Fruit fly (Drosophila melanogaster) whole organism, embryonic: ENCODE measurements around the gene fru.
A peak's percentile ranks its signal among the peaks of the same experiment; 100 is the strongest.

Experiments used
- Antp ChIP-seq: fragments of 200-800 bp; sonication (Bioruptor generic); optimal IDR thresholded peaks from 3 replicates; lab custom pipeline; 2016; ENCODE audit warnings: missing biosample characterization, missing genetic modification characterization
- Atf6 ChIP-seq: fragments of 200-800 bp; sonication (Bioruptor generic); IDR thresholded peaks from 2 replicates; pipeline ENCODE4 v1.3.6; 2022; ENCODE audit warnings: missing biosample characterization, missing genetic modification characterization
- Awh ChIP-seq: fragments of 200-800 bp; sonication (Bioruptor generic); IDR thresholded peaks from 2 replicates; pipeline ENCODE4, ENCODE4 v1.3.6; 2022; ENCODE audit warnings: missing biosample characterization, missing genetic modification characterization
- BtbVII ChIP-seq: fragments of 200-800 bp; sonication (Bioruptor generic); optimal IDR thresholded peaks from 3 replicates; lab custom pipeline; 2017; ENCODE audit warnings: missing biosample characterization, mild to moderate bottlenecking, missing genetic modification characterization
- CG10267 ChIP-seq: fragments of 200-800 bp; sonication (Bioruptor generic); optimal IDR thresholded peaks from 2 replicates; lab custom pipeline; 2018; ENCODE audit warnings: missing biosample characterization, mild to moderate bottlenecking, missing genetic modification characterization, moderate library complexity
- CG14710 ChIP-seq: fragments of 200-800 bp; sonication (Bioruptor generic); optimal IDR thresholded peaks from 3 replicates; lab custom pipeline; 2019; ENCODE audit warnings: missing biosample characterization, mild to moderate bottlenecking, missing genetic modification characterization, moderate library complexity
- CG15696 ChIP-seq: fragments of 200-800 bp; sonication (Bioruptor generic); optimal IDR thresholded peaks from 2 replicates; lab custom pipeline; 2019; ENCODE audit warnings: missing biosample characterization, mild to moderate bottlenecking, missing genetic modification characterization, moderate library complexity
- CG16779 ChIP-seq: fragments of 200-800 bp; sonication (Bioruptor generic); IDR thresholded peaks from 2 replicates; pipeline ENCODE4 v1.3.6; 2022; ENCODE audit warnings: missing biosample characterization, missing genetic modification characterization
- CG17359 ChIP-seq: fragments of 200-800 bp; sonication (Bioruptor generic); optimal IDR thresholded peaks from 3 replicates; lab custom pipeline; 2018; ENCODE audit warnings: missing biosample characterization, mild to moderate bottlenecking, missing genetic modification characterization, moderate library complexity
- CG17829 ChIP-seq: fragments of 200-800 bp; optimal IDR thresholded peaks from 2 replicates; lab custom pipeline; 2019; ENCODE audit warnings: missing biosample characterization, mild to moderate bottlenecking, missing genetic modification characterization, moderate library complexity
- CG17912 ChIP-seq: fragments of 200-800 bp; sonication (Bioruptor generic); optimal IDR thresholded peaks from 2 replicates; lab custom pipeline; 2018; ENCODE audit warnings: missing biosample characterization, mild to moderate bottlenecking, missing genetic modification characterization
- CG2116 ChIP-seq: fragments of 200-800 bp; sonication (Bioruptor generic); optimal IDR thresholded peaks from 3 replicates; lab custom pipeline; 2018; ENCODE audit warnings: missing biosample characterization, mild to moderate bottlenecking, missing genetic modification characterization
- CG2889 ChIP-seq: fragments of 200-800 bp; sonication (Bioruptor generic); IDR thresholded peaks from 3 replicates; pipeline ENCODE4 v1.3.6; 2022; ENCODE audit warnings: missing biosample characterization, missing genetic modification characterization
- CG5245 ChIP-seq: fragments of 200-800 bp; sonication (Bioruptor generic); optimal IDR thresholded peaks from 3 replicates; lab custom pipeline; 2016; ENCODE audit warnings: missing biosample characterization, missing genetic modification characterization
- CG6689 ChIP-seq: fragments of 200-800 bp; sonication (Bioruptor generic); IDR thresholded peaks from 2 replicates; pipeline ENCODE4 v1.3.6; 2022; ENCODE audit warnings: missing biosample characterization, missing genetic modification characterization
- CG8089 ChIP-seq: fragments of 200-800 bp; sonication (Bioruptor generic); optimal IDR thresholded peaks from 3 replicates; lab custom pipeline; 2016; ENCODE audit warnings: missing biosample characterization, missing genetic modification characterization
- CG8290 ChIP-seq, 3 experiments: fragments of 200-800 bp; sonication (Bioruptor generic); optimal IDR thresholded peaks; 2 replicates each; lab custom pipeline; 2016 to 2019; ENCODE audit warnings: missing biosample characterization in 3 of 3, missing genetic modification characterization in 3 of 3, mild to moderate bottlenecking in 2 of 3, moderate library complexity in 1 of 3
- CG9215 ChIP-seq: fragments of 200-800 bp; sonication (Bioruptor generic); IDR thresholded peaks from 2 replicates; pipeline ENCODE4 v1.3.6; 2022; ENCODE audit warnings: missing biosample characterization, missing genetic modification characterization
- Chrac-16 ChIP-seq: fragments of 200-800 bp; sonication (Bioruptor generic); optimal IDR thresholded peaks from 3 replicates; lab custom pipeline; 2016; ENCODE audit warnings: missing biosample characterization, missing genetic modification characterization
- CrebB ChIP-seq: fragments of 200-800 bp; sonication (Bioruptor generic); optimal IDR thresholded peaks from 3 replicates; lab custom pipeline; 2018; ENCODE audit warnings: missing biosample characterization, mild to moderate bottlenecking, missing genetic modification characterization
- D19B ChIP-seq: fragments of 200-800 bp; sonication (Bioruptor generic); optimal IDR thresholded peaks from 2 replicates; lab custom pipeline; 2017; ENCODE audit warnings: missing biosample characterization, mild to moderate bottlenecking, missing genetic modification characterization
- Dref ChIP-seq: fragments of 200-800 bp; sonication (Bioruptor generic); IDR thresholded peaks from 2 replicates; pipeline ENCODE4 v1.3.6; 2022; ENCODE audit warnings: missing biosample characterization, missing genetic modification characterization
- Lim3 ChIP-seq: fragments of 200-800 bp; sonication (Bioruptor generic); IDR thresholded peaks from 2 replicates; pipeline ENCODE4 v1.3.6; 2022; ENCODE audit warnings: missing biosample characterization, missing genetic modification characterization
- Myb ChIP-seq: fragments of 200-800 bp; sonication (Bioruptor generic); optimal IDR thresholded peaks from 2 replicates; lab custom pipeline; 2016; ENCODE audit warnings: missing biosample characterization, missing genetic modification characterization
- Neu2 ChIP-seq: fragments of 200-800 bp; sonication (Bioruptor generic); optimal IDR thresholded peaks from 3 replicates; lab custom pipeline; 2016; ENCODE audit warnings: missing biosample characterization, missing genetic modification characterization, borderline replicate concordance
- Nf-YB ChIP-seq: fragments of 200-800 bp; sonication (Bioruptor generic); optimal IDR thresholded peaks from 3 replicates; lab custom pipeline; 2019; ENCODE audit warnings: missing biosample characterization, mild to moderate bottlenecking, missing genetic modification characterization, moderate library complexity
- Scr ChIP-seq: fragments of 200-800 bp; sonication (Bioruptor generic); IDR thresholded peaks from 2 replicates; pipeline ENCODE4 v1.3.6; 2022; ENCODE audit warnings: missing biosample characterization, missing genetic modification characterization; ENCODE audit not compliant: partially characterized antibody
- Six4 ChIP-seq: fragments of 200-800 bp; sonication (Bioruptor generic); optimal IDR thresholded peaks from 2 replicates; lab custom pipeline; 2016; ENCODE audit warnings: missing biosample characterization, missing genetic modification characterization
- Ssrp ChIP-seq: fragments of 200-800 bp; sonication (Bioruptor generic); optimal IDR thresholded peaks from 2 replicates; lab custom pipeline; 2018; ENCODE audit warnings: missing biosample characterization, mild to moderate bottlenecking, missing genetic modification characterization, moderate library complexity
- ara ChIP-seq: fragments of 200-800 bp; sonication (Bioruptor generic); IDR thresholded peaks from 2 replicates; pipeline ENCODE4 v1.3.6; 2022; ENCODE audit warnings: missing biosample characterization, missing genetic modification characterization
- btn ChIP-seq: fragments of 200-800 bp; sonication (Bioruptor generic); optimal IDR thresholded peaks from 2 replicates; lab custom pipeline; 2016; ENCODE audit warnings: missing biosample characterization, missing genetic modification characterization
- cg ChIP-seq: fragments of 200-800 bp; sonication (Bioruptor generic); optimal IDR thresholded peaks from 3 replicates; lab custom pipeline; 2019; ENCODE audit warnings: missing biosample characterization, mild to moderate bottlenecking, missing genetic modification characterization, moderate library complexity
- chinmo ChIP-seq: fragments of 200-800 bp; sonication (Bioruptor generic); IDR thresholded peaks from 4 replicates; pipeline ENCODE4 v1.3.6; 2022; ENCODE audit warnings: missing biosample characterization, missing genetic modification characterization; ENCODE audit not compliant: partially characterized antibody
- en ChIP-seq: fragments of 200-800 bp; sonication (Bioruptor generic); optimal IDR thresholded peaks from 2 replicates; lab custom pipeline; 2016; ENCODE audit warnings: missing biosample characterization, missing genetic modification characterization
- gsb-n ChIP-seq: fragments of 200-800 bp; sonication (Bioruptor generic); optimal IDR thresholded peaks from 3 replicates; lab custom pipeline; 2018; ENCODE audit warnings: missing biosample characterization, mild to moderate bottlenecking, missing genetic modification characterization
- inv ChIP-seq: fragments of 200-800 bp; sonication (Bioruptor generic); IDR thresholded peaks from 2 replicates; pipeline ENCODE4 v1.3.6; 2022; ENCODE audit warnings: missing biosample characterization, missing genetic modification characterization; ENCODE audit not compliant: partially characterized antibody
- lab ChIP-seq: fragments of 200-800 bp; sonication (Bioruptor generic); optimal IDR thresholded peaks from 3 replicates; lab custom pipeline; 2017; ENCODE audit warnings: missing biosample characterization, missing genetic modification characterization, mild to moderate bottlenecking, moderate library complexity, missing genetic modification reagents
- lbe ChIP-seq: fragments of 200-800 bp; sonication (Bioruptor generic); optimal IDR thresholded peaks from 2 replicates; lab custom pipeline; 2016; ENCODE audit warnings: missing biosample characterization, mild to moderate bottlenecking, missing genetic modification characterization
- lilli ChIP-seq: fragments of 200-800 bp; sonication (Bioruptor generic); optimal IDR thresholded peaks from 3 replicates; lab custom pipeline; 2016; ENCODE audit warnings: missing biosample characterization, missing genetic modification characterization
- mirr ChIP-seq: fragments of 200-800 bp; sonication (Bioruptor generic); optimal IDR thresholded peaks from 3 replicates; lab custom pipeline; 2018; ENCODE audit warnings: missing biosample characterization, mild to moderate bottlenecking, missing genetic modification characterization
- p53 ChIP-seq: fragments of 200-800 bp; sonication (Bioruptor generic); optimal IDR thresholded peaks from 2 replicates; lab custom pipeline; 2016; ENCODE audit warnings: missing biosample characterization, missing genetic modification characterization
- phol ChIP-seq: fragments of 200-800 bp; sonication (Bioruptor generic); optimal IDR thresholded peaks from 3 replicates; lab custom pipeline; 2018; ENCODE audit warnings: missing biosample characterization, mild to moderate bottlenecking, missing genetic modification characterization, moderate library complexity
- pzg ChIP-seq: fragments of 200-800 bp; sonication (Bioruptor generic); optimal IDR thresholded peaks from 3 replicates; lab custom pipeline; 2018; ENCODE audit warnings: missing biosample characterization, mild to moderate bottlenecking, missing genetic modification characterization, moderate library complexity
- stwl ChIP-seq: fragments of 200-800 bp; sonication (Bioruptor generic); optimal IDR thresholded peaks from 3 replicates; lab custom pipeline; 2018; ENCODE audit warnings: missing biosample characterization, mild to moderate bottlenecking, missing genetic modification characterization, moderate library complexity
- toy ChIP-seq: fragments of 200-800 bp; sonication (Bioruptor generic); IDR thresholded peaks from 2 replicates; pipeline ENCODE4 v1.3.6; 2022; ENCODE audit warnings: missing biosample characterization, missing genetic modification characterization
- wdn ChIP-seq: fragments of 200-800 bp; sonication (Bioruptor generic); IDR thresholded peaks from 2 replicates; pipeline ENCODE4 v1.3.6; 2022; ENCODE audit warnings: missing biosample characterization, missing genetic modification characterization
- z ChIP-seq: fragments of 200-800 bp; sonication (Bioruptor generic); IDR thresholded peaks from 3 replicates; pipeline ENCODE4 v1.3.6; 2022; ENCODE audit warnings: missing biosample characterization, missing genetic modification characterization

The fru gene

DNA sequence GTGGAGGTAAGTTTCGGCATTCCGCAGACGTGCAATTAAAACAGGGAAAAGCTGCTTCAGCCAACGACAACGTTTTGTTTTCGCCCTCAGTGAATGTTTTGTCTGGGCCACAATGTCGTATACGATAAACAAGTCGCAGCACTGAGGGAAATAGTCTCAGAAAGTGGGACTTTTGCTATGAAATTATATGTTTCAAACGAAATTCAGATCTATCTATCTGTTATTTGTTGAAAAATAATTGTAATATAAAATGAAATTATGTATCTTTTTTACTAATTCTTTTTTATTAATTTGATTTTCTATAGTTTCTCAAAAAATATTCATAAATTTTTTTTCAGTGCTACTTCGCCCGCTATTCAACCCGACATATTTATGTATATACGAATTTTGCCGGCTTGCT, 151.9 kb downstream of the fru start (continued):
- peak; percentile 7 for TF ChIP-seq CG17829 (tag; lab: Kevin White, UChicago)
- TF ChIP-seq Chrac-16 (GFP tag; lab: Kevin White, UChicago) = peak; percentile 51
- peak; percentile 12 for TF ChIP-seq Nf-YB (GFP tag; lab: Kevin White, UChicago)
- TF ChIP-seq gsb-n = peak; percentile 27
- TF ChIP-seq ara (GFP tag; lab: Robert Waterston, UW) = peak; percentile 14; the same call in 1 of the 2 replicates
- TF ChIP-seq Atf6 (GFP tag; lab: Robert Waterston, UW) = peak; percentile 62; the same call in 1 of the 2 replicates
- peak; percentile 62 for TF ChIP-seq lbe (GFP tag; lab: Kevin White, UChicago)

DNA sequence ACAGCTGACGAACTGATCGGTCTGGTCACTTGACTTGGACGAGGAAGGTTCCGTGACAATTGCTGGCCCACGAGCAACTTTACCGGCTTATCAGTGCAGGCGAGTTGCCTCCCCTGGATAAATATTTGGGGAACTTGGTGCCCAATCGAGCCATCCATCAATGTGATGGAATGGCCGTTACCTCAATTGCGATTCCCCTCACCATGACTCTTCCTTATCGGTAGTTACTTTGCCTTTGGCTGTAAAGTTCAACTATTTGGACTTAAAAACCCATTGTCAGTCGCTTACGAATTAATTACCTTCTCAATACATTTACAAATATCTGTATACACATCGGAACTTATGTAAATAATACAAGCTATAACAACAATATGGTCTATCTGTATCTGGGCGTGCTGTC, 155.6 kb downstream of the fru start, which contains the start of gene Vha100-4:
TSS of gene Vha100-4 (minus strand) at position 16 of the 400 bp plus-strand sequence.
- no peak for TF ChIP-seq p53 (GFP tag; lab: Kevin White, UChicago)
- TF ChIP-seq en (GFP tag; lab: Kevin White, UChicago) = no peak
- peak; percentile 93 for TF ChIP-seq lab (GFP tag; lab: Kevin White, UChicago)
- TF ChIP-seq Atf6 (GFP tag; lab: Robert Waterston, UW) = 0 out of 2 replicates have a peak, but pooled peaks have one; percentile 33
- 0 out of 2 replicates have a peak, but pooled peaks have one; percentile 38 for TF ChIP-seq Awh
- no peak for TF ChIP-seq CG9215 (GFP tag; lab: Robert Waterston, UW)
- peak; percentile 10 for TF ChIP-seq mirr
- TF ChIP-seq CrebB (tag; lab: Kevin White, UChicago) = peak; percentile 15
- TF ChIP-seq Lim3 = no peak
- TF ChIP-seq, all 482 proteins: peak for 5

DNA sequence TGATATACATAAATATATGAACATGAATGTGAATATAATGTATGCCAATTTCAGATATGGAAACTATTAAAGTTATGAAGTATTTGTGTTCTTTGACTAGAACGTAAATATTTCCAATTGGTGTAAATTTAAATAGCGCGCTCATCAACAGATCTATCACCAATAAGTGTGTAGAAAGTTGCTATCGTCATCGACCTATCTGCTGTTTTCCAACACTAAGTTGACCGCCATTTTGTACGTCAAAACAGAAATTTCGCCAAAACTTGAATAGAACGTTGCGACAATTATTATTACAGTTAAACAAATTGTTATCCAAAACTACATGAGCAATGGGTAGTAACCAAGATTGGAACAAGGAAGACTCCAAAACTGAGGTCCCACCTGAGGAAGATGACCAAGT, 159.8 kb downstream of the fru start, which contains the start of gene cona:
TSS of gene cona (plus strand) at position 236 of the 400 bp plus-strand sequence.
- no peak for TF ChIP-seq CG2889 (GFP tag; lab: Robert Waterston, UW)
- TF ChIP-seq stwl = peak; percentile 61
- TF ChIP-seq CG14710 (tag; lab: Kevin White, UChicago) = no peak
- no peak for TF ChIP-seq toy (GFP tag; lab: Robert Waterston, UW)
- no peak for TF ChIP-seq CG17359
- peak; percentile 26; the same call in 1 of the 2 replicates for TF ChIP-seq Scr (GFP tag; lab: Robert Waterston, UW)
- TF ChIP-seq D19B (GFP tag; lab: Kevin White, UChicago) = no peak
- TF ChIP-seq z (GFP tag; lab: Robert Waterston, UW) = no peak
- no peak for TF ChIP-seq Neu2
- TF ChIP-seq gsb-n = no peak
- no peak for TF ChIP-seq BtbVII (GFP tag; lab: Kevin White, UChicago)
- TF ChIP-seq Antp (GFP tag; lab: Kevin White, UChicago) = no peak
- no peak for TF ChIP-seq btn (GFP tag; lab: Kevin White, UChicago)
- no peak for TF ChIP-seq cg (GFP tag; lab: Kevin White, UChicago)
- TF ChIP-seq Dref (GFP tag; lab: Robert Waterston, UW) = peak; percentile 55
- TF ChIP-seq CG15696 = no peak
- peak; percentile 60 for TF ChIP-seq CG2116
- no peak for TF ChIP-seq CG6689
- TF ChIP-seq CG16779 (GFP tag; lab: Robert Waterston, UW) = no peak
- TF ChIP-seq pzg (GFP tag; lab: Kevin White, UChicago) = peak; percentile 42
- TF ChIP-seq Ssrp = no peak
- no peak for TF ChIP-seq CG5245 (GFP tag; lab: Kevin White, UChicago)
- no peak for TF ChIP-seq CG8290 (GFP tag; optimal IDR thresholded peaks at IDR 0.05; lab: Kevin White, UChicago)
- TF ChIP-seq CG8290 (tag; optimal IDR thresholded peaks at IDR 0.05; lab: Kevin White, UChicago) = no peak
- TF ChIP-seq CG10267 = peak; percentile 78
- TF ChIP-seq chinmo (GFP tag; lab: Robert Waterston, UW) = no peak
- peak; percentile 3 for TF ChIP-seq lab (GFP tag; lab: Kevin White, UChicago)
- peak; percentile 13 for TF ChIP-seq Myb (GFP tag; lab: Kevin White, UChicago)
- no peak for TF ChIP-seq CG8089 (GFP tag; lab: Kevin White, UChicago)
- TF ChIP-seq wdn = no peak
- peak; percentile 97 for TF ChIP-seq phol
- TF ChIP-seq Six4 (GFP tag; lab: Kevin White, UChicago) = no peak
- TF ChIP-seq lilli (GFP tag; lab: Kevin White, UChicago) = no peak
- TF ChIP-seq CG17912 (GFP tag; lab: Kevin White, UChicago) = no peak
- no peak for TF ChIP-seq inv (GFP tag; lab: Robert Waterston, UW)
